Fruit fly (Drosophila melanogaster) whole organism, embryonic: ENCODE data around the gene Pex5.

Source experiments
- Awh ChIP-seq: fragments of 200-800 bp; sonication (Bioruptor generic); IDR thresholded peaks from 2 replicates; pipeline ENCODE4, ENCODE4 v1.3.6; 2022; ENCODE audit warnings: missing biosample characterization, missing genetic modification characterization
- CG12071 ChIP-seq: fragments of 200-800 bp; sonication (Bioruptor generic); optimal IDR thresholded peaks from 3 replicates; lab custom pipeline; 2018; ENCODE audit warnings: missing biosample characterization, mild to moderate bottlenecking, missing genetic modification characterization
- CG13123 ChIP-seq: fragments of 200-800 bp; sonication (Bioruptor generic); optimal IDR thresholded peaks from 2 replicates; lab custom pipeline; 2016; ENCODE audit warnings: missing biosample characterization, missing genetic modification characterization
- CG1529 ChIP-seq: fragments of 200-800 bp; sonication (Bioruptor generic); optimal IDR thresholded peaks from 3 replicates; lab custom pipeline; 2018; ENCODE audit warnings: missing biosample characterization, missing genetic modification characterization
- CG15514 ChIP-seq: fragments of 200-800 bp; sonication (Bioruptor generic); optimal IDR thresholded peaks from 3 replicates; lab custom pipeline; 2017; ENCODE audit warnings: missing biosample characterization, missing genetic modification characterization, mild to moderate bottlenecking, moderate library complexity, missing genetic modification reagents
- CG17612 ChIP-seq: fragments of 200-800 bp; sonication (Bioruptor generic); IDR thresholded peaks from 2 replicates; pipeline ENCODE4 v1.3.6; 2022; ENCODE audit warnings: missing biosample characterization, missing genetic modification characterization
- CG17802 ChIP-seq: fragments of 200-800 bp; sonication (Bioruptor generic); optimal IDR thresholded peaks from 2 replicates; lab custom pipeline; 2018; ENCODE audit warnings: missing biosample characterization, mild to moderate bottlenecking, missing genetic modification characterization, moderate library complexity
- CG17829 ChIP-seq: fragments of 200-800 bp; optimal IDR thresholded peaks from 2 replicates; lab custom pipeline; 2019; ENCODE audit warnings: missing biosample characterization, mild to moderate bottlenecking, missing genetic modification characterization, moderate library complexity
- CG31441 ChIP-seq: fragments of 200-800 bp; sonication (Bioruptor generic); IDR thresholded peaks from 2 replicates; pipeline ENCODE4 v1.3.6; 2022; ENCODE audit warnings: missing biosample characterization, missing genetic modification characterization
- CG33213 ChIP-seq: fragments of 200-800 bp; sonication (Bioruptor generic); optimal IDR thresholded peaks from 3 replicates; lab custom pipeline; 2016; ENCODE audit warnings: missing biosample characterization, missing genetic modification characterization
- CG6791 ChIP-seq: fragments of 200-800 bp; sonication (Bioruptor generic); IDR thresholded peaks from 3 replicates; pipeline ENCODE4 v1.3.6; 2022; ENCODE audit warnings: missing biosample characterization, missing genetic modification characterization; ENCODE audit not compliant: partially characterized antibody
- CG8924 ChIP-seq: fragments of 200-800 bp; optimal IDR thresholded peaks from 3 replicates; lab custom pipeline; 2019; ENCODE audit warnings: missing biosample characterization, mild to moderate bottlenecking, missing genetic modification characterization, moderate library complexity
- CTCF ChIP-seq: fragments of 200-800 bp; sonication (Bioruptor generic); optimal IDR thresholded peaks from 2 replicates; lab custom pipeline; 2017; ENCODE audit warnings: missing biosample characterization, mild to moderate bottlenecking, missing genetic modification characterization, moderate library complexity
- Dp ChIP-seq: fragments of 200-800 bp; sonication (Bioruptor generic); optimal IDR thresholded peaks from 2 replicates; lab custom pipeline; 2018; ENCODE audit warnings: missing biosample characterization, mild to moderate bottlenecking, missing genetic modification characterization, moderate library complexity
- Drgx ChIP-seq: fragments of 200-800 bp; sonication (Bioruptor generic); IDR thresholded peaks from 2 replicates; pipeline ENCODE4 v1.3.6; 2022; ENCODE audit warnings: missing biosample characterization, missing genetic modification characterization
- E2f2 ChIP-seq: fragments of 200-800 bp; sonication (Bioruptor generic); IDR thresholded peaks from 2 replicates; pipeline ENCODE4 v1.3.6; 2022; ENCODE audit warnings: missing biosample characterization, missing genetic modification characterization
- GATAe ChIP-seq: fragments of 200-800 bp; sonication (Bioruptor generic); conservative IDR thresholded peaks from 2 replicates; pipeline ENCODE4 v1.3.6; 2022; ENCODE audit warnings: missing biosample characterization, missing genetic modification characterization
- HLH54F ChIP-seq: fragments of 200-800 bp; sonication (Bioruptor generic); optimal IDR thresholded peaks from 3 replicates; lab custom pipeline; 2016; ENCODE audit warnings: missing biosample characterization, missing genetic modification characterization
- Hmx ChIP-seq: fragments of 200-800 bp; sonication (Bioruptor generic); optimal IDR thresholded peaks from 2 replicates; lab custom pipeline; 2016; ENCODE audit warnings: missing biosample characterization, missing genetic modification characterization
- Med ChIP-seq: fragments of 200-800 bp; sonication (Bioruptor generic); peaks from one replicate; lab custom pipeline; 2016; ENCODE audit warnings: missing biosample characterization, missing genetic modification characterization, mild to moderate bottlenecking, inconsistent platforms, moderate library complexity
- NFAT ChIP-seq: fragments of 200-800 bp; sonication (Bioruptor generic); IDR thresholded peaks from 2 replicates; pipeline ENCODE4 v1.3.6; 2022; ENCODE audit warnings: missing biosample characterization, missing genetic modification characterization
- Six4 ChIP-seq: fragments of 200-800 bp; sonication (Bioruptor generic); optimal IDR thresholded peaks from 2 replicates; lab custom pipeline; 2016; ENCODE audit warnings: missing biosample characterization, missing genetic modification characterization
- Sry-β ChIP-seq: fragments of 200-800 bp; sonication (Bioruptor generic); optimal IDR thresholded peaks from 2 replicates; lab custom pipeline; 2018; ENCODE audit warnings: missing biosample characterization, mild to moderate bottlenecking, missing genetic modification characterization, moderate library complexity
- Xbp1 ChIP-seq: fragments of 200-800 bp; sonication (Bioruptor generic); optimal IDR thresholded peaks from 3 replicates; lab custom pipeline; 2016; ENCODE audit warnings: missing biosample characterization, mild to moderate bottlenecking, missing genetic modification characterization
- ab ChIP-seq: fragments of 200-800 bp; sonication (Bioruptor generic); optimal IDR thresholded peaks from 2 replicates; lab custom pipeline; 2016; ENCODE audit warnings: missing biosample characterization, missing genetic modification characterization
- bbx ChIP-seq: fragments of 200-800 bp; sonication (Bioruptor generic); IDR thresholded peaks from 2 replicates; pipeline ENCODE4 v1.3.6; 2022; ENCODE audit warnings: missing biosample characterization, missing genetic modification characterization; ENCODE audit not compliant: partially characterized antibody
- btn ChIP-seq: fragments of 200-800 bp; sonication (Bioruptor generic); optimal IDR thresholded peaks from 2 replicates; lab custom pipeline; 2016; ENCODE audit warnings: missing biosample characterization, missing genetic modification characterization
- cas ChIP-seq: fragments of 200-800 bp; sonication (Bioruptor generic); IDR thresholded peaks from 2 replicates; pipeline ENCODE4 v1.3.6; 2022; ENCODE audit warnings: missing biosample characterization, missing genetic modification characterization
- ci ChIP-seq: fragments of 200-800 bp; sonication (Bioruptor generic); IDR thresholded peaks from 3 replicates; pipeline ENCODE4 v1.3.6; 2022; ENCODE audit warnings: missing biosample characterization, missing genetic modification characterization
- esg ChIP-seq: fragments of 200-800 bp; sonication (Bioruptor generic); conservative IDR thresholded peaks from 2 replicates; pipeline ENCODE4 v1.3.6; 2022; ENCODE audit warnings: missing biosample characterization, missing genetic modification characterization
- eve ChIP-seq, 2 experiments: fragments of >200 bp; optimal IDR thresholded peaks; 2 replicates each; lab custom pipeline; 2017; ENCODE audit warnings: missing biosample characterization in 2 of 2, missing genetic modification characterization in 2 of 2
- exex ChIP-seq: fragments of 200-800 bp; sonication (Bioruptor generic); optimal IDR thresholded peaks from 4 replicates; lab custom pipeline; 2018; ENCODE audit warnings: missing biosample characterization, mild to moderate bottlenecking, missing genetic modification characterization, moderate library complexity
- fd102C ChIP-seq: fragments of 200-800 bp; sonication (Bioruptor generic); optimal IDR thresholded peaks from 2 replicates; lab custom pipeline; 2018; ENCODE audit warnings: missing biosample characterization, mild to moderate bottlenecking, missing genetic modification characterization, moderate library complexity
- fd3F ChIP-seq: fragments of 200-800 bp; sonication (Bioruptor generic); optimal IDR thresholded peaks from 2 replicates; lab custom pipeline; 2018; ENCODE audit warnings: missing biosample characterization, mild to moderate bottlenecking, missing genetic modification characterization, moderate library complexity
- gfzf ChIP-seq: fragments of 200-800 bp; sonication (Bioruptor generic); optimal IDR thresholded peaks from 2 replicates; lab custom pipeline; 2016; ENCODE audit warnings: missing biosample characterization, mild to moderate bottlenecking, missing genetic modification characterization, moderate library complexity
- h ChIP-seq: fragments of >200 bp; optimal IDR thresholded peaks from 2 replicates; lab custom pipeline; 2017
- jing ChIP-seq: fragments of 200-800 bp; sonication (Bioruptor generic); optimal IDR thresholded peaks from 2 replicates; lab custom pipeline; 2018; ENCODE audit warnings: missing biosample characterization, mild to moderate bottlenecking, missing genetic modification characterization
- kah ChIP-seq: fragments of 200-800 bp; sonication (Bioruptor generic); optimal IDR thresholded peaks from 2 replicates; lab custom pipeline; 2018; ENCODE audit warnings: missing biosample characterization, mild to moderate bottlenecking, missing genetic modification characterization
- kni ChIP-seq: fragments of 200-800 bp; sonication (Bioruptor generic); optimal IDR thresholded peaks from 3 replicates; lab custom pipeline; 2017; ENCODE audit warnings: mild to moderate bottlenecking, missing biosample characterization, missing genetic modification reagents, missing genetic modification characterization
- lbe ChIP-seq: fragments of 200-800 bp; sonication (Bioruptor generic); optimal IDR thresholded peaks from 2 replicates; lab custom pipeline; 2016; ENCODE audit warnings: missing biosample characterization, mild to moderate bottlenecking, missing genetic modification characterization
- nerfin-1 ChIP-seq: fragments of 200-800 bp; sonication (Bioruptor generic); optimal IDR thresholded peaks from 3 replicates; lab custom pipeline; 2019; ENCODE audit warnings: missing biosample characterization, mild to moderate bottlenecking, missing genetic modification characterization, moderate library complexity
- pita ChIP-seq: fragments of 200-800 bp; sonication (Bioruptor generic); optimal IDR thresholded peaks from 2 replicates; lab custom pipeline; 2017; ENCODE audit warnings: missing biosample characterization, mild to moderate bottlenecking, missing genetic modification characterization
- pzg ChIP-seq: fragments of 200-800 bp; sonication (Bioruptor generic); optimal IDR thresholded peaks from 3 replicates; lab custom pipeline; 2018; ENCODE audit warnings: missing biosample characterization, mild to moderate bottlenecking, missing genetic modification characterization, moderate library complexity
- schlank ChIP-seq: fragments of 200-800 bp; sonication (Bioruptor generic); optimal IDR thresholded peaks from 2 replicates; lab custom pipeline; 2018; ENCODE audit warnings: missing biosample characterization, mild to moderate bottlenecking, missing genetic modification characterization
- tap ChIP-seq: fragments of 200-800 bp; optimal IDR thresholded peaks from 3 replicates; lab custom pipeline; 2019; ENCODE audit warnings: missing biosample characterization, mild to moderate bottlenecking, missing genetic modification characterization, moderate library complexity
- tgo ChIP-seq: fragments of 200-800 bp; sonication (Bioruptor generic); IDR thresholded peaks from 3 replicates; pipeline ENCODE4 v1.3.6; 2022; ENCODE audit warnings: missing biosample characterization, missing genetic modification characterization
- tll ChIP-seq, 2 experiments: fragments of 200-800 bp in 1 of 2; fragments of >200 bp in 1 of 2; sonication (Bioruptor generic) in 1 of 2; optimal IDR thresholded peaks; 2 replicates each; lab custom pipeline; 2017 to 2019; ENCODE audit warnings: missing biosample characterization in 2 of 2, missing genetic modification characterization in 2 of 2, mild to moderate bottlenecking in 1 of 2, moderate library complexity in 1 of 2
- toy ChIP-seq: fragments of 200-800 bp; sonication (Bioruptor generic); IDR thresholded peaks from 2 replicates; pipeline ENCODE4 v1.3.6; 2022; ENCODE audit warnings: missing biosample characterization, missing genetic modification characterization
- trem ChIP-seq: fragments of 200-800 bp; optimal IDR thresholded peaks from 3 replicates; lab custom pipeline; 2019; ENCODE audit warnings: missing biosample characterization, mild to moderate bottlenecking, missing genetic modification characterization, moderate library complexity
- unc-4 ChIP-seq: fragments of 200-800 bp; sonication (Bioruptor generic); IDR thresholded peaks from 2 replicates; pipeline ENCODE4 v1.3.6; 2022; ENCODE audit warnings: missing biosample characterization, missing genetic modification characterization; ENCODE audit not compliant: partially characterized antibody
- wor ChIP-seq: fragments of 200-800 bp; sonication (Bioruptor generic); IDR thresholded peaks from 2 replicates; pipeline ENCODE4 v1.3.6; 2022; ENCODE audit warnings: missing biosample characterization, missing genetic modification characterization
- zen ChIP-seq: fragments of 200-800 bp; sonication (Bioruptor generic); optimal IDR thresholded peaks from 3 replicates; lab custom pipeline; 2018; ENCODE audit warnings: missing biosample characterization, mild to moderate bottlenecking, missing genetic modification characterization, moderate library complexity

The Pex5 gene

dm6 chrX:1819026-1819425, 49.8 kb downstream of the Pex5 start:
- no peak for TF ChIP-seq jing (GFP tag; lab: Kevin White, UChicago)
- no peak for TF ChIP-seq btn (GFP tag; lab: Kevin White, UChicago)
- TF ChIP-seq Dp, result peak; percentile 0
- no peak for TF ChIP-seq CG13123 (GFP tag; lab: Kevin White, UChicago)
- no peak for TF ChIP-seq h (lab: Kevin White, UChicago)
- TF ChIP-seq GATAe (GFP tag; lab: Robert Waterston, UW), result no peak
- no peak for TF ChIP-seq CG17829 (tag; lab: Kevin White, UChicago)
- TF ChIP-seq kah (GFP tag; lab: Kevin White, UChicago), result no peak
- no peak for TF ChIP-seq Hmx (GFP tag; lab: Kevin White, UChicago)
- peak; percentile 6 for TF ChIP-seq pzg (GFP tag; lab: Kevin White, UChicago)
- no peak for TF ChIP-seq kni
- no peak for TF ChIP-seq wor
- no peak for TF ChIP-seq CG33213 (GFP tag; lab: Kevin White, UChicago)
- TF ChIP-seq ab (GFP tag; lab: Kevin White, UChicago), result no peak
- TF ChIP-seq tap (tag; lab: Kevin White, UChicago), result no peak
- TF ChIP-seq CG31441, result no peak
- TF ChIP-seq CG6791, result no peak
- TF ChIP-seq schlank, result no peak
- no peak for TF ChIP-seq CG8924 (tag; lab: Kevin White, UChicago)
- TF ChIP-seq tll (GFP tag; optimal IDR thresholded peaks at IDR 0.05; lab: Kevin White, UChicago), result no peak
- no peak for TF ChIP-seq esg
- TF ChIP-seq NFAT (GFP tag; lab: Robert Waterston, UW), result 0 out of 2 replicates have a peak, but pooled peaks have one; percentile 6
- TF ChIP-seq ci, result no peak
- no peak for TF ChIP-seq toy (GFP tag; lab: Robert Waterston, UW)
- no peak for TF ChIP-seq bbx (GFP tag; lab: Robert Waterston, UW)
- TF ChIP-seq fd3F (GFP tag; lab: Kevin White, UChicago), result no peak
- TF ChIP-seq Xbp1 (GFP tag; lab: Kevin White, UChicago), result no peak
- TF ChIP-seq Awh (GFP tag; lab: Robert Waterston, UW), result no peak
- peak; percentile 66 for TF ChIP-seq CTCF (GFP tag; lab: Kevin White, UChicago)
- no peak for TF ChIP-seq nerfin-1 (tag; lab: Kevin White, UChicago)
- TF ChIP-seq Six4 (GFP tag; lab: Kevin White, UChicago), result no peak
- TF ChIP-seq fd102C, result no peak
- TF ChIP-seq E2f2, result peak; percentile 24; the same call in 1 of the 2 replicates
- TF ChIP-seq CG15514 (GFP tag; lab: Kevin White, UChicago), result no peak
- TF ChIP-seq eve (GFP tag; optimal IDR thresholded peaks at IDR 0.05; lab: Kevin White, UChicago), result no peak
- peak; percentile 30 for TF ChIP-seq exex
- TF ChIP-seq Med (GFP tag; lab: Kevin White, UChicago), result peak; percentile 73
- no peak for TF ChIP-seq CG1529 (GFP tag; lab: Kevin White, UChicago)
- no peak for TF ChIP-seq cas (GFP tag; lab: Robert Waterston, UW)
- TF ChIP-seq zen (tag; lab: Kevin White, UChicago), result peak; percentile 31
- TF ChIP-seq lbe (GFP tag; lab: Kevin White, UChicago), result no peak
- no peak for TF ChIP-seq HLH54F (GFP tag; lab: Kevin White, UChicago)
- no peak for TF ChIP-seq Sry-β (GFP tag; lab: Kevin White, UChicago)
- peak; percentile 38 for TF ChIP-seq gfzf (GFP tag; lab: Kevin White, UChicago)
- TF ChIP-seq CG17802 (tag; lab: Kevin White, UChicago), result peak; percentile 27
- TF ChIP-seq pita (GFP tag; lab: Kevin White, UChicago), result peak; percentile 23
- no peak for TF ChIP-seq unc-4
- no peak for TF ChIP-seq CG17612 (GFP tag; lab: Robert Waterston, UW)
- TF ChIP-seq Drgx, result no peak
- no peak for TF ChIP-seq trem (tag; lab: Kevin White, UChicago)
- TF ChIP-seq CG12071 (GFP tag; lab: Kevin White, UChicago), result no peak
- no peak for TF ChIP-seq tgo (GFP tag; lab: Robert Waterston, UW)
